Fruit fly (Drosophila melanogaster): ENCODE results near the gene Bfc.

dm6 chr3L:1238219-1238618 lies 12.3 kb upstream of the Bfc start, which contains the start of gene CG9192:
- TF ChIP-seq CTCF (optimal IDR thresholded peaks at IDR 0.05) (no peak), CG8478 (optimal IDR thresholded peaks at IDR 0.05) (no peak)
